Worm (Caenorhabditis elegans) whole organism, young adult: ENCODE measurements around the gene set-21.

Experiments used
- B0019.2 ChIP-seq: fragments of 200-800 bp; sonication (Bioruptor generic); conservative IDR thresholded peaks from 2 replicates; pipeline ENCODE4 v1.3.6; 2022; ENCODE audit warnings: missing genetic modification reagents, missing genetic modification characterization, missing compliant biosample characterization
- ceh-27 ChIP-seq: fragments of 200-800 bp; sonication (Bioruptor generic); optimal IDR thresholded peaks from 2 replicates; lab custom pipeline; 2018; ENCODE audit warnings: mild to moderate bottlenecking, missing genetic modification characterization, moderate library complexity, missing compliant biosample characterization
- lin-40 ChIP-seq: sonication (generic microtip); optimal IDR thresholded peaks from 2 replicates; lab custom pipeline; 2016; ENCODE audit warnings: missing genetic modification characterization, mild to moderate bottlenecking, missing compliant biosample characterization, missing genotype, missing genetic modification reagents

- TF ChIP-seq lin-40 (tag; lab: Kevin White, UChicago) (no peak), B0019.2 (GFP tag; lab: Robert Waterston, UW) (no peak), ceh-27 (no peak)
Observed at ce11 chrIV:4397586-4397985, 6.9 kb downstream of the set-21 start.
